Fruit fly (Drosophila melanogaster) whole organism, embryonic: Measurements from ENCODE around the gene CG15728.

ENCODE experiments used
- Blimp-1 ChIP-seq: fragments of 200-800 bp; sonication (Bioruptor generic); optimal IDR thresholded peaks from 3 replicates; lab custom pipeline; 2018; ENCODE audit warnings: missing biosample characterization, missing genetic modification characterization, mild to moderate bottlenecking, moderate library complexity, missing genetic modification reagents
- CG10209 ChIP-seq: fragments of 200-800 bp; sonication (Bioruptor generic); optimal IDR thresholded peaks from 3 replicates; lab custom pipeline; 2017; ENCODE audit warnings: missing biosample characterization, mild to moderate bottlenecking, missing genetic modification characterization, missing genetic modification reagents
- CG12104 ChIP-seq: fragments of 200-800 bp; sonication (Bioruptor generic); optimal IDR thresholded peaks from 3 replicates; lab custom pipeline; 2016; ENCODE audit warnings: missing biosample characterization, missing genetic modification characterization
- CG12769 ChIP-seq: fragments of 200-800 bp; sonication (Bioruptor generic); optimal IDR thresholded peaks from 2 replicates; lab custom pipeline; 2019; ENCODE audit warnings: missing biosample characterization, mild to moderate bottlenecking, missing genetic modification characterization, moderate library complexity
- CG13894 ChIP-seq: fragments of 200-800 bp; sonication (Bioruptor generic); optimal IDR thresholded peaks from 3 replicates; lab custom pipeline; 2018; ENCODE audit warnings: missing biosample characterization, mild to moderate bottlenecking, missing genetic modification characterization, moderate library complexity
- CG14441 ChIP-seq: fragments of 200-800 bp; sonication (Bioruptor generic); IDR thresholded peaks from 2 replicates; pipeline ENCODE4 v1.3.6; 2022; ENCODE audit warnings: missing biosample characterization, missing genetic modification characterization
- CG15011 ChIP-seq: fragments of 200-800 bp; sonication (Bioruptor generic); optimal IDR thresholded peaks from 3 replicates; lab custom pipeline; 2018; ENCODE audit warnings: missing biosample characterization, mild to moderate bottlenecking, missing genetic modification characterization
- CG1603 ChIP-seq: fragments of 200-800 bp; sonication (Bioruptor generic); optimal IDR thresholded peaks from 2 replicates; lab custom pipeline; 2019; ENCODE audit warnings: missing biosample characterization, mild to moderate bottlenecking, missing genetic modification characterization, moderate library complexity
- CG17912 ChIP-seq: fragments of 200-800 bp; sonication (Bioruptor generic); optimal IDR thresholded peaks from 2 replicates; lab custom pipeline; 2018; ENCODE audit warnings: missing biosample characterization, mild to moderate bottlenecking, missing genetic modification characterization
- CG18011 ChIP-seq: fragments of 200-800 bp; sonication (Bioruptor generic); optimal IDR thresholded peaks from 2 replicates; lab custom pipeline; 2017; ENCODE audit warnings: missing biosample characterization, missing genetic modification characterization, mild to moderate bottlenecking, moderate library complexity, missing genotype
- CG31441 ChIP-seq: fragments of 200-800 bp; sonication (Bioruptor generic); IDR thresholded peaks from 2 replicates; pipeline ENCODE4 v1.3.6; 2022; ENCODE audit warnings: missing biosample characterization, missing genetic modification characterization
- CG32772 ChIP-seq: fragments of 200-800 bp; sonication (Bioruptor generic); IDR thresholded peaks from 2 replicates; pipeline ENCODE4 v1.3.6; 2022; ENCODE audit warnings: missing biosample characterization, missing genetic modification characterization
- CG7357 ChIP-seq: fragments of 200-800 bp; sonication (Bioruptor generic); IDR thresholded peaks from 3 replicates; pipeline ENCODE4 v1.3.6; 2022; ENCODE audit warnings: missing biosample characterization, missing genetic modification characterization
- CG7987 ChIP-seq: fragments of 200-800 bp; sonication (Bioruptor generic); optimal IDR thresholded peaks from 2 replicates; lab custom pipeline; 2018; ENCODE audit warnings: missing biosample characterization, mild to moderate bottlenecking, missing genetic modification characterization, moderate library complexity
- CG8290 ChIP-seq, 3 experiments: fragments of 200-800 bp; sonication (Bioruptor generic); optimal IDR thresholded peaks; 2 replicates each; lab custom pipeline; 2016 to 2019; ENCODE audit warnings: missing biosample characterization in 3 of 3, missing genetic modification characterization in 3 of 3, mild to moderate bottlenecking in 2 of 3, moderate library complexity in 1 of 3
- CrebB ChIP-seq: fragments of 200-800 bp; sonication (Bioruptor generic); optimal IDR thresholded peaks from 3 replicates; lab custom pipeline; 2018; ENCODE audit warnings: missing biosample characterization, mild to moderate bottlenecking, missing genetic modification characterization
- Dbx ChIP-seq: fragments of 200-800 bp; sonication (Bioruptor generic); IDR thresholded peaks from 3 replicates; pipeline ENCODE4 v1.3.6; 2022; ENCODE audit warnings: missing biosample characterization, missing genetic modification characterization
- E2f2 ChIP-seq: fragments of 200-800 bp; sonication (Bioruptor generic); IDR thresholded peaks from 2 replicates; pipeline ENCODE4 v1.3.6; 2022; ENCODE audit warnings: missing biosample characterization, missing genetic modification characterization
- Gsc ChIP-seq: fragments of 200-800 bp; sonication (Bioruptor generic); IDR thresholded peaks from 2 replicates; pipeline ENCODE4 v1.3.6; 2022; ENCODE audit warnings: missing biosample characterization, missing genetic modification characterization
- Hmr ChIP-seq: fragments of 200-800 bp; sonication (Bioruptor generic); optimal IDR thresholded peaks from 3 replicates; lab custom pipeline; 2017; ENCODE audit warnings: mild to moderate bottlenecking, missing biosample characterization, missing genetic modification reagents, missing genetic modification characterization
- Hr3 ChIP-seq: fragments of 200-800 bp; sonication (Bioruptor generic); optimal IDR thresholded peaks from 3 replicates; lab custom pipeline; 2016; ENCODE audit warnings: missing biosample characterization, missing genetic modification characterization
- Hsf ChIP-seq: fragments of 200-800 bp; sonication (Bioruptor generic); optimal IDR thresholded peaks from 3 replicates; lab custom pipeline; 2016; ENCODE audit warnings: missing biosample characterization, missing genetic modification characterization
- Jarid2 ChIP-seq: fragments of 200-800 bp; sonication (Bioruptor generic); optimal IDR thresholded peaks from 3 replicates; lab custom pipeline; 2017; ENCODE audit warnings: mild to moderate bottlenecking, missing biosample characterization, missing genetic modification reagents, missing genetic modification characterization
- MBD-R2 ChIP-seq: fragments of 200-800 bp; sonication (Bioruptor generic); IDR thresholded peaks from 2 replicates; pipeline ENCODE4 v1.3.6; 2022; ENCODE audit warnings: missing biosample characterization, missing genetic modification characterization
- NFAT ChIP-seq: fragments of 200-800 bp; sonication (Bioruptor generic); IDR thresholded peaks from 2 replicates; pipeline ENCODE4 v1.3.6; 2022; ENCODE audit warnings: missing biosample characterization, missing genetic modification characterization
- Nf-YC ChIP-seq: fragments of 200-800 bp; optimal IDR thresholded peaks from 3 replicates; lab custom pipeline; 2019; ENCODE audit warnings: missing biosample characterization, mild to moderate bottlenecking, missing genetic modification characterization, moderate library complexity
- Rfx ChIP-seq: fragments of 200-800 bp; sonication (Bioruptor generic); IDR thresholded peaks from 2 replicates; pipeline ENCODE4 v1.3.6; 2022; ENCODE audit warnings: missing biosample characterization, missing genetic modification characterization
- abd-A ChIP-seq: fragments of 200-800 bp; sonication (Bioruptor generic); optimal IDR thresholded peaks from 3 replicates; lab custom pipeline; 2019; ENCODE audit warnings: missing biosample characterization, mild to moderate bottlenecking, missing genetic modification characterization, moderate library complexity
- bab2 ChIP-seq: fragments of 200-800 bp; sonication (Bioruptor generic); optimal IDR thresholded peaks from 2 replicates; lab custom pipeline; 2016; ENCODE audit warnings: missing biosample characterization, missing genetic modification characterization
- bigmax ChIP-seq: fragments of 200-800 bp; sonication (Bioruptor generic); optimal IDR thresholded peaks from 2 replicates; lab custom pipeline; 2018; ENCODE audit warnings: missing biosample characterization, mild to moderate bottlenecking, missing genetic modification characterization
- bowl ChIP-seq: fragments of 200-800 bp; sonication (Bioruptor generic); IDR thresholded peaks from 2 replicates; pipeline ENCODE4 v1.3.6; 2022; ENCODE audit warnings: missing biosample characterization, missing genetic modification characterization
- cad ChIP-seq: fragments of >200 bp; optimal IDR thresholded peaks from 2 replicates; lab custom pipeline; 2017; ENCODE audit warnings: missing biosample characterization, missing genetic modification characterization
- cas ChIP-seq: fragments of 200-800 bp; sonication (Bioruptor generic); IDR thresholded peaks from 2 replicates; pipeline ENCODE4 v1.3.6; 2022; ENCODE audit warnings: missing biosample characterization, missing genetic modification characterization
- chif ChIP-seq, 2 experiments: fragments of 200-800 bp; sonication (Bioruptor generic); optimal IDR thresholded peaks; 3 replicates each; lab custom pipeline; 2016; ENCODE audit warnings: missing biosample characterization in 2 of 2, missing genetic modification characterization in 2 of 2
- chm ChIP-seq: fragments of 200-800 bp; sonication (Bioruptor generic); IDR thresholded peaks from 2 replicates; pipeline ENCODE4 v1.3.6; 2022; ENCODE audit warnings: missing biosample characterization, missing genetic modification characterization
- disco-r ChIP-seq: fragments of 200-800 bp; sonication (Bioruptor generic); optimal IDR thresholded peaks from 2 replicates; lab custom pipeline; 2016; ENCODE audit warnings: missing biosample characterization, missing genetic modification characterization
- fd102C ChIP-seq: fragments of 200-800 bp; sonication (Bioruptor generic); optimal IDR thresholded peaks from 2 replicates; lab custom pipeline; 2018; ENCODE audit warnings: missing biosample characterization, mild to moderate bottlenecking, missing genetic modification characterization, moderate library complexity
- gcm2 ChIP-seq: fragments of 200-800 bp; sonication (Bioruptor generic); optimal IDR thresholded peaks from 2 replicates; lab custom pipeline; 2016; ENCODE audit warnings: missing biosample characterization, missing genetic modification characterization
- gem ChIP-seq: fragments of 200-800 bp; sonication (Bioruptor generic); optimal IDR thresholded peaks from 2 replicates; lab custom pipeline; 2019; ENCODE audit warnings: missing biosample characterization, mild to moderate bottlenecking, missing genetic modification characterization, moderate library complexity
- grau ChIP-seq: fragments of 200-800 bp; optimal IDR thresholded peaks from 3 replicates; lab custom pipeline; 2019; ENCODE audit warnings: missing biosample characterization, mild to moderate bottlenecking, missing genetic modification characterization, moderate library complexity
- gro ChIP-seq: fragments of 200-800 bp; sonication (Bioruptor generic); optimal IDR thresholded peaks from 2 replicates; lab custom pipeline; 2016; ENCODE audit warnings: missing biosample characterization, missing genetic modification characterization
- hkb ChIP-seq, 2 experiments: fragments of 200-800 bp in 1 of 2; fragments of >200 bp in 1 of 2; sonication (Bioruptor generic) in 1 of 2; IDR thresholded peaks in 1 of 2; optimal IDR thresholded peaks in 1 of 2; 2 replicates each; pipeline versions ENCODE4 v1.3.6 to Lab custom; 2017 to 2022; ENCODE audit warnings: missing biosample characterization in 1 of 2, missing genetic modification characterization in 1 of 2
- kni ChIP-seq: fragments of 200-800 bp; sonication (Bioruptor generic); optimal IDR thresholded peaks from 3 replicates; lab custom pipeline; 2017; ENCODE audit warnings: mild to moderate bottlenecking, missing biosample characterization, missing genetic modification reagents, missing genetic modification characterization
- lola ChIP-seq, 3 experiments: fragments of >200 bp in 2 of 3; fragments of 200-800 bp in 1 of 3; sonication (Bioruptor generic) in 1 of 3; optimal IDR thresholded peaks; 2 replicates each; lab custom pipeline; 2017 to 2019; ENCODE audit warnings: missing biosample characterization in 3 of 3, missing genetic modification characterization in 3 of 3, mild to moderate bottlenecking in 1 of 3, moderate library complexity in 1 of 3
- pnt ChIP-seq: fragments of 200-800 bp; sonication (Bioruptor generic); optimal IDR thresholded peaks from 3 replicates; lab custom pipeline; 2016; ENCODE audit warnings: missing biosample characterization, missing genetic modification characterization
- salm ChIP-seq: fragments of 200-800 bp; sonication (Bioruptor generic); optimal IDR thresholded peaks from 2 replicates; lab custom pipeline; 2018; ENCODE audit warnings: missing biosample characterization, mild to moderate bottlenecking, missing genetic modification characterization
- sens ChIP-seq: fragments of 200-800 bp; sonication (Bioruptor generic); peaks from one replicate; lab custom pipeline; 2016; ENCODE audit warnings: missing biosample characterization, missing genetic modification characterization
- tio ChIP-seq: fragments of 200-800 bp; sonication (Bioruptor generic); optimal IDR thresholded peaks from 2 replicates; lab custom pipeline; 2017; ENCODE audit warnings: missing biosample characterization, missing genetic modification characterization, inconsistent platforms

Gene CG15728

DNA sequence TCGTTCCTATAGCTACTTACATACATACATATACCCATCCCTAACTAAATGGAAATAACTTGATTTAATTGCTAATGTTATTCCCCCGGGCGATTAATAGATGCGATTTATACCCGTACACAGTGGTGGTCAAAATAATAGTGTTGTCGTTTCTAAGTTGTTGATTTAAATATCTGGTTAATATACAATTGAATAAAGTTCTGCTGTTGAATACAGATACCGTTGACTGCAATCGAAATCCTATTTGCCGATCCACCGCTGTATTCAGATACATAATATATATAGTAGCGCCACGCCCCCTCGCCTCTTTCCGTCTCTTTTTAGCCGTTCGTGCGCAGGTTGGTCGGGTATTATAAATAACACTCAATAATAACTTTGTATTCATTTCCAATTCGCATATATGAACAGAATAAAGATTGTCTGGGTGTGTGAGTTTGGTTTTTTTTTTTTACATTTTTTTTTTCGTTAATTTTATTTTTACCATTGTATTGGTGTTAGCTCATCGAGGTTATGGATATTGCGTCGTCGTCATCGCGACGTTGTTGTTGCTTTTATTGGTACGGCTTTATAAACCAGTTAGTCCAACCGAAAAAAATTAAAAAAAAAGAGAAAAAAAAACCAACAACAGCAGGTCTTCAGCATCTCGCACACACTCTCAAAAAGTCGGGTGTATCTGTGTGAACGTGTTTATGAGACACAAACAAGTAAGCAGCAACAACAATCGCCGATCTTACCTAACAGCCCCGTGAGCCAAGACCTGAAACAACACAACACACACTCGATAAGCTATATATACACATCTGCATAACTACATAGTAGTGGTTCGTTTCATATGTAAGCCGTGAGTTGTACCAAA lies 48.5 kb downstream of the CG15728 start (continued):
- TF ChIP-seq Nf-YC (tag; lab: Kevin White, UChicago) (no peak), Rfx (peak; percentile 62), CG13894 (tag; lab: Kevin White, UChicago) (peak; percentile 67), CG12104 (no peak), E2f2 (GFP tag; lab: Robert Waterston, UW) (no peak), CrebB (no peak), chm (0 out of 2 replicates have a peak, but pooled peaks have one; percentile 11), gcm2 (no peak), CG1603 (tag; lab: Kevin White, UChicago) (no peak), CG8290 (GFP tag; optimal IDR thresholded peaks at IDR 0.05; lab: Kevin White, UChicago) (no peak), CG8290 (tag; optimal IDR thresholded peaks at IDR 0.05; lab: Kevin White, UChicago) (peak in 1 of 2 experiments; percentile 64), chif (GFP tag; optimal IDR thresholded peaks at IDR 0.05; lab: Kevin White, UChicago) (no peak), bigmax (GFP tag; lab: Kevin White, UChicago) (no peak), grau (tag; lab: Kevin White, UChicago) (peak; percentile 16), salm (tag; lab: Kevin White, UChicago) (no peak), sens (GFP tag; lab: Kevin White, UChicago) (peak; percentile 75), CG31441 (GFP tag; lab: Robert Waterston, UW) (no peak), MBD-R2 (GFP tag; lab: Robert Waterston, UW) (0 out of 2 replicates have a peak, but pooled peaks have one; percentile 10), disco-r (GFP tag; lab: Kevin White, UChicago) (no peak), CG10209 (GFP tag; lab: Kevin White, UChicago) (peak; percentile 2), Hsf (GFP tag; lab: Kevin White, UChicago) (no peak), gem (tag; lab: Kevin White, UChicago) (peak; percentile 4), bowl (GFP tag; lab: Robert Waterston, UW) (no peak), pnt (GFP tag; lab: Kevin White, UChicago) (no peak), Blimp-1 (peak; percentile 52), CG17912 (no peak), kni (GFP tag; lab: Kevin White, UChicago) (no peak), CG7987 (GFP tag; lab: Kevin White, UChicago) (no peak), CG7357 (GFP tag; lab: Robert Waterston, UW) (no peak), Jarid2 (GFP tag; lab: Kevin White, UChicago) (no peak), Hr3 (no peak), hkb (optimal IDR thresholded peaks at IDR 0.05; lab: Kevin White, UChicago) (no peak), hkb (GFP tag; IDR thresholded peaks at IDR 0.05; lab: Robert Waterston, UW) (no peak), bab2 (peak; percentile 3), NFAT (GFP tag; lab: Robert Waterston, UW) (peak; percentile 51; the same call in 1 of the 2 replicates), CG14441 (GFP tag; lab: Robert Waterston, UW) (0 out of 2 replicates have a peak, but pooled peaks have one; percentile 28), CG32772 (peak; percentile 48), tio (GFP tag; lab: Kevin White, UChicago) (no peak), fd102C (GFP tag; lab: Kevin White, UChicago) (no peak), gro (peak; percentile 18), Gsc (no peak), cas (GFP tag; lab: Robert Waterston, UW) (no peak), CG18011 (GFP tag; lab: Kevin White, UChicago) (no peak), cad (GFP tag; lab: Kevin White, UChicago) (no peak), CG15011 (GFP tag; lab: Kevin White, UChicago) (peak; percentile 5), Hmr (GFP tag; lab: Kevin White, UChicago) (peak; percentile 40), lola (GFP tag; optimal IDR thresholded peaks at IDR 0.05; lab: Kevin White, UChicago) (no peak), CG12769 (peak; percentile 72), abd-A (tag; lab: Kevin White, UChicago) (peak; percentile 49), Dbx (GFP tag; lab: Robert Waterston, UW) (0 out of 3 replicates have a peak, but pooled peaks have one; percentile 55)
